Worm (Caenorhabditis elegans) whole organism, L4 larva: ENCODE measurements around the gene Y17D7B.10.

Source experiments
- F37D6.2 ChIP-seq: sonication (generic microtip); optimal IDR thresholded peaks from 2 replicates; lab custom pipeline; 2016; ENCODE audit warnings: mild to moderate bottlenecking, missing genetic modification characterization, missing compliant biosample characterization
- Y105C5A.15 ChIP-seq: fragments of 200-800 bp; sonication (Bioruptor generic); IDR thresholded peaks from 2 replicates; pipeline ENCODE4 v1.3.6; 2022; ENCODE audit warnings: missing genetic modification characterization, missing compliant biosample characterization
- Y48G9A.11 ChIP-seq: fragments of 200-800 bp; sonication (Bioruptor generic); IDR thresholded peaks from 2 replicates; pipeline ENCODE4 v1.3.6; 2022; ENCODE audit warnings: missing genetic modification reagents, missing genetic modification characterization, missing compliant biosample characterization
- Y75B8A.6 ChIP-seq: fragments of 200-800 bp; sonication (Bioruptor generic); IDR thresholded peaks from 2 replicates; pipeline ENCODE4 v1.3.6; 2022; ENCODE audit warnings: missing genetic modification reagents, missing genetic modification characterization, missing compliant biosample characterization
- ZK546.5 ChIP-seq, 2 experiments: sonication (generic microtip); optimal IDR thresholded peaks; 2 replicates each; lab custom pipeline; 2017; ENCODE audit warnings: missing biosample characterization in 2 of 2, missing genetic modification characterization in 2 of 2
- arid-1 ChIP-seq: fragments of 200-800 bp; sonication (Bioruptor generic); conservative IDR thresholded peaks from 2 replicates; pipeline ENCODE4 v1.3.6; 2022; ENCODE audit warnings: missing genetic modification reagents, missing genetic modification characterization, missing compliant biosample characterization
- ceh-32 ChIP-seq: sonication (generic microtip); optimal IDR thresholded peaks from 2 replicates; lab custom pipeline; 2016; ENCODE audit warnings: mild to moderate bottlenecking, missing genetic modification characterization, missing compliant biosample characterization; ENCODE audit not compliant: poor library complexity
- ceh-82 ChIP-seq: sonication (generic microtip); optimal IDR thresholded peaks from 2 replicates; lab custom pipeline; 2017; ENCODE audit warnings: missing biosample characterization, missing genetic modification characterization
- ces-1 ChIP-seq: fragments of 150-350 bp; sonication (generic microtip); optimal IDR thresholded peaks from 4 replicates; lab custom pipeline; 2014; ENCODE audit warnings: missing biosample characterization, missing genetic modification reagents, missing genetic modification characterization
- daf-12 ChIP-seq: fragments of 150-350 bp; optimal IDR thresholded peaks from 2 replicates; lab custom pipeline; 2014; ENCODE audit warnings: missing biosample characterization, missing genetic modification reagents, missing genetic modification characterization
- daf-19 ChIP-seq: fragments of 200-800 bp; sonication (Bioruptor generic); conservative IDR thresholded peaks from 2 replicates; pipeline ENCODE4 v1.3.6; 2022; ENCODE audit warnings: missing genetic modification characterization, missing compliant biosample characterization
- dmd-6 ChIP-seq: fragments of 200-800 bp; sonication (Bioruptor generic); IDR thresholded peaks from 2 replicates; pipeline ENCODE4 v1.3.6; 2022; ENCODE audit warnings: missing genetic modification reagents, missing genetic modification characterization, missing compliant biosample characterization
- duxl-1 ChIP-seq: sonication (generic microtip); optimal IDR thresholded peaks from 2 replicates; lab custom pipeline; 2016; ENCODE audit warnings: mild to moderate bottlenecking, missing genetic modification characterization, moderate library complexity, missing compliant biosample characterization; ENCODE audit not compliant: poor library complexity
- egl-43 ChIP-seq: fragments of 200-800 bp; sonication (Bioruptor generic); IDR thresholded peaks from 2 replicates; pipeline ENCODE4 v1.3.6; 2022; ENCODE audit warnings: missing genetic modification reagents, missing genetic modification characterization, missing compliant biosample characterization
- hif-1 ChIP-seq, 2 experiments: sonication (generic microtip); optimal IDR thresholded peaks; 2 replicates each; lab custom pipeline; 2016 to 2017; ENCODE audit warnings: missing compliant biosample characterization in 2 of 2, missing genetic modification characterization in 2 of 2, missing genetic modification reagents in 2 of 2, missing genotype in 2 of 2, mild to moderate bottlenecking in 1 of 2
- hlh-11 ChIP-seq: fragments of 200-800 bp; sonication (Bioruptor generic); optimal IDR thresholded peaks from 2 replicates; lab custom pipeline; 2018; ENCODE audit warnings: mild to moderate bottlenecking, missing genetic modification characterization, missing compliant biosample characterization
- hlh-30 ChIP-seq: sonication (generic microtip); optimal IDR thresholded peaks from 2 replicates; lab custom pipeline; 2017; ENCODE audit warnings: antibody characterized with exemption, mild to moderate bottlenecking, missing genetic modification characterization, missing compliant biosample characterization; ENCODE audit not compliant: insufficient read depth
- hmg-1.1 ChIP-seq: fragments of 200-800 bp; sonication (Bioruptor generic); IDR thresholded peaks from 2 replicates; pipeline ENCODE4 v1.3.6; 2022; ENCODE audit warnings: missing genetic modification reagents, missing genetic modification characterization, missing compliant biosample characterization
- lin-13 ChIP-seq: fragments of 150-350 bp; optimal IDR thresholded peaks from 2 replicates; lab custom pipeline; 2014; ENCODE audit warnings: missing biosample characterization, missing genetic modification reagents, missing genetic modification characterization
- lin-15B ChIP-seq: fragments of 150-350 bp; sonication (generic microtip); optimal IDR thresholded peaks from 3 replicates; lab custom pipeline; 2014; ENCODE audit warnings: missing biosample characterization, missing genetic modification characterization
- lin-29 ChIP-seq: fragments of 200-800 bp; sonication (Bioruptor generic); IDR thresholded peaks from 2 replicates; pipeline ENCODE4 v1.3.6; 2022; ENCODE audit warnings: missing genetic modification reagents, missing genetic modification characterization, missing compliant biosample characterization
- mep-1 ChIP-seq: fragments of 150-350 bp; sonication (generic microtip); optimal IDR thresholded peaks from 3 replicates; lab custom pipeline; 2014; ENCODE audit warnings: missing biosample characterization, missing genetic modification characterization
- mxl-3 ChIP-seq: fragments of 200-800 bp; sonication (Bioruptor generic); optimal IDR thresholded peaks from 2 replicates; lab custom pipeline; 2018; ENCODE audit warnings: mild to moderate bottlenecking, missing genetic modification characterization, missing compliant biosample characterization
- nhr-11 ChIP-seq: fragments of 150-350 bp; optimal IDR thresholded peaks from 2 replicates; lab custom pipeline; 2014; ENCODE audit warnings: missing biosample characterization, missing genetic modification characterization
- nhr-111 ChIP-seq: fragments of 200-800 bp; sonication (Bioruptor generic); optimal IDR thresholded peaks from 2 replicates; lab custom pipeline; 2018; ENCODE audit warnings: mild to moderate bottlenecking, missing genetic modification characterization, missing compliant biosample characterization
- nhr-25 ChIP-seq: sonication (generic microtip); optimal IDR thresholded peaks from 2 replicates; lab custom pipeline; 2017; ENCODE audit warnings: missing genetic modification characterization, mild to moderate bottlenecking, missing compliant biosample characterization, antibody characterized with exemption, moderate library complexity, borderline replicate concordance; ENCODE audit not compliant: insufficient read depth
- nhr-77 ChIP-seq: fragments of 150-350 bp; optimal IDR thresholded peaks from 2 replicates; lab custom pipeline; 2014; ENCODE audit warnings: missing biosample characterization, missing genetic modification characterization
- pha-4 ChIP-seq, 2 experiments: fragments of 150-350 bp in 1 of 2; fragments of 200-800 bp in 1 of 2; sonication (Bioruptor generic) in 1 of 2; IDR thresholded peaks in 1 of 2; optimal IDR thresholded peaks in 1 of 2; 2 replicates each; pipeline versions ENCODE4 v1.3.6 to Lab custom; 2014 to 2022; ENCODE audit warnings: missing genetic modification characterization in 2 of 2, missing genetic modification reagents in 2 of 2, missing biosample characterization in 1 of 2, missing compliant biosample characterization in 1 of 2
- pqm-1 ChIP-seq: sonication (generic microtip); optimal IDR thresholded peaks from 2 replicates; lab custom pipeline; 2017; ENCODE audit warnings: missing biosample characterization, missing genetic modification characterization
- sdz-12 ChIP-seq: fragments of 200-800 bp; sonication (Bioruptor generic); optimal IDR thresholded peaks from 2 replicates; lab custom pipeline; 2018; ENCODE audit warnings: mild to moderate bottlenecking, missing genetic modification characterization, missing compliant biosample characterization
- spr-3 ChIP-seq: fragments of 200-800 bp; sonication (Bioruptor generic); optimal IDR thresholded peaks from 2 replicates; lab custom pipeline; 2018; ENCODE audit warnings: mild to moderate bottlenecking, missing genetic modification characterization, missing compliant biosample characterization

The Y17D7B.10 gene

DNA sequence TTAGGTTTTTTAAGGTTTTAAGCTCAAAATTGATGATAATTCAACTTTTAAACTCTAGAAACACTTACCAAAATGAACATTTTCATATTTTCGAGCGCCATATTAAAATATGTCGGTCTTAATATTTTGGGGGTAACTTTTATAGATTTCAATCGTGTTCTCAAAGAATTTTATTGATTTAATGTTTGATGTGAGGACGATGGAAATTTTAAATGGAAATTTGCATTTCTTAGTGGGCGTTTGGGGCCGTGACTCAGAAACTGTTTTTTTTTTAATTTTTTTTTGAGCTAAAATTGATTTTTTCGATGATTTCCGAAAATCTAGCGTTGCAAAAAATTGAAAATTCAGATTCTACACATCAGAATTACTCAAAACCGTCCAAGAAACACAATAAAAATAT, 19.7 kb downstream of the Y17D7B.10 start, which contains the start of gene C54E10.10:
C54E10.10 (minus strand) TSS at position 101 of the 400 bp plus-strand sequence.
- TF ChIP-seq lin-15B: no peak
- no peak for TF ChIP-seq lin-29 (GFP tag; lab: Robert Waterston, UW)
- no peak for TF ChIP-seq pha-4 (GFP tag; IDR thresholded peaks at IDR 0.05; lab: Robert Waterston, UW)
- TF ChIP-seq pha-4 (tag; optimal IDR thresholded peaks at IDR 0.05; lab: Kevin White, UChicago): no peak
- no peak for TF ChIP-seq ceh-32
- no peak for TF ChIP-seq ceh-82 (tag; lab: Kevin White, UChicago)
- no peak for TF ChIP-seq duxl-1 (tag; lab: Kevin White, UChicago)
- no peak for TF ChIP-seq nhr-25 (tag; lab: Kevin White, UChicago)
- no peak for TF ChIP-seq nhr-11 (tag; lab: Kevin White, UChicago)
- TF ChIP-seq hlh-30 (tag; lab: Kevin White, UChicago): no peak
- TF ChIP-seq Y105C5A.15 (GFP tag; lab: Robert Waterston, UW): no peak
- TF ChIP-seq daf-12 (tag; lab: Kevin White, UChicago): no peak
- no peak for TF ChIP-seq lin-13 (GFP tag; lab: Kevin White, UChicago)
- no peak for TF ChIP-seq ZK546.5 (tag; optimal IDR thresholded peaks at IDR 0.05; lab: Kevin White, UChicago)
- no peak for TF ChIP-seq sdz-12
- TF ChIP-seq F37D6.2 (tag; lab: Kevin White, UChicago): no peak
- TF ChIP-seq pqm-1 (tag; lab: Kevin White, UChicago): no peak

DNA sequence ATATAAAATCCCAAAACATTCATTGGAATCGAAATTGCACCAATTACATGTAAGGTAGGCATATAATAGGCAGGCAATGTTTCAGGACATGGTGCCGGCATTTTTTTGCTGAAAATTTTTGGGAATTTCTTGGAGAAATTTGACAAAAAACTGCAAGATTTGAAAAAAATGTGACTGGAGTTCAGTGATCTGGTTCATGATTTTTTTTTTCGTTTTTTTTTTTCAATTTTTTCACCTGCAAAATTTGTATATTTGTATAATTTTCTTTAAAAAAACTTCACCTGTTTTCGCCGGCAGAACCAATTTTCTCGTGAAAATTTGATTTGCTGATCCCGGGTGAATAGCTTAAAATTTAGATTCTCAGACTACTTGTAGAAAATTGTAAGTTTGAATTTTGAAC, 22.9 kb downstream of the Y17D7B.10 start, which contains the start of gene sri-10:
sri-10 (minus strand) TSS at position 101 of the 400 bp plus-strand sequence.
- TF ChIP-seq nhr-111 (GFP tag; lab: Kevin White, UChicago) (no peak), arid-1 (GFP tag; lab: Robert Waterston, UW) (no peak)
- TF ChIP-seq, all 104 proteins: peak for 0

DNA sequence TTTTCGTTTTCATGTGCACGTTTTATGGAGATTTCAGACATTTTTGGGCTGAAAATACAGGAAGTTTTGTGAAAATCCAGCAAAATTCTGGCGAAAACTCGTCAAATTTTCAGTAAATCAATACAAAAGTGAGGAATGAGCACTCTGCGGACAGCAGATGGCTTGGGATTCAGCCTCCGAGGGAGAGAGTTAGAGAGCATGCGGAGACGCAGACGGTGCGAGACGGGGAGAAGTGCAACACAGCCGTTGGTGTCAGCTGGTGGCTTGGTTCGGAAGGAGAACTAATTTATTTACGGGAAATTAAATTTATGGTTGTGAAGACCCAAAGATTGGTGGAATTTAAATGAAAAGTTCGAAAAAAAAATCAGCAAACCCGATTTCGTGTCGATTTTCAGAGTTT, 25.1 kb downstream of the Y17D7B.10 start, which contains the start of gene C54E10.6:
C54E10.6 (minus strand) TSS at position 109 of the 400 bp plus-strand sequence.
- TF ChIP-seq egl-43 (GFP tag; lab: Robert Waterston, UW): no peak
- TF ChIP-seq mxl-3: no peak
- TF ChIP-seq hmg-1.1 (GFP tag; lab: Robert Waterston, UW): peak; percentile 57; the same call in 1 of the 2 replicates
- peak; percentile 4 for TF ChIP-seq hlh-11 (tag; lab: Kevin White, UChicago)
- TF ChIP-seq arid-1 (GFP tag; lab: Robert Waterston, UW): no peak
- TF ChIP-seq hlh-30 (tag; lab: Kevin White, UChicago): peak; percentile 18
- peak; percentile 16 for TF ChIP-seq ces-1 (GFP tag; lab: Kevin White, UChicago)
- TF ChIP-seq, all 104 proteins: peak for 4

DNA sequence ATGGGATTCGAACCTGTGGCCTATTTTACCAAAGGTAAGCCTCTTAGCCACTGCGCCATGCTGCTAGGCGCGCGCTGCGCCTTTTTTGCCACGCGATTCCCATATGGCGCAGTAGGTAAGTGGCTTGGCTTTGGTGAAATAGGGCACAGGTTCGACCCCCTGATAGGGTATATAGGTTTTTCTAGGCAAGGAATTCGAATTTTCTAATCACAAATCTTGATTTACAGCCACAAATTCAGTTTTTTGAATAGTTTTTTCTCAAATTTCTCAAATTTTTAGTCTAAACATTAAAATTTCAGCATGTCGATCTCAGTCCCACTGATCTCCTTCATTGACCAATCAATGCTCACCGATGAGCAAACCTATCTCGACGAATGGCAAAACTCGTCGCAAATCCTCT, 27.2 kb downstream of the Y17D7B.10 start, which contains the start of gene C54E10.3:
C54E10.3 (plus strand) TSS at position 301 of the 400 bp plus-strand sequence.
- no peak for TF ChIP-seq nhr-25 (tag; lab: Kevin White, UChicago)
- no peak for TF ChIP-seq Y48G9A.11
- TF ChIP-seq dmd-6 (GFP tag; lab: Robert Waterston, UW): no peak
- TF ChIP-seq pqm-1 (tag; lab: Kevin White, UChicago): no peak
- no peak for TF ChIP-seq hif-1 (tag; optimal IDR thresholded peaks at IDR 0.05; lab: Kevin White, UChicago)
- no peak for TF ChIP-seq daf-19 (GFP tag; lab: Robert Waterston, UW)
- TF ChIP-seq nhr-77 (tag; lab: Kevin White, UChicago): no peak
- TF ChIP-seq Y75B8A.6 (GFP tag; lab: Robert Waterston, UW): no peak
- TF ChIP-seq pha-4 (GFP tag; IDR thresholded peaks at IDR 0.05; lab: Robert Waterston, UW): no peak
- TF ChIP-seq pha-4 (tag; optimal IDR thresholded peaks at IDR 0.05; lab: Kevin White, UChicago): no peak
- no peak for TF ChIP-seq mxl-3
- no peak for TF ChIP-seq spr-3 (GFP tag; lab: Kevin White, UChicago)
- no peak for TF ChIP-seq mep-1 (tag; lab: Kevin White, UChicago)
- TF ChIP-seq, all 104 proteins: peak for 0
